Worm (Caenorhabditis elegans) whole organism, late embryonic: ENCODE results near the gene F26D11.2.

Source experiments
- C08G9.2 ChIP-seq: sonication (generic microtip); optimal IDR thresholded peaks from 2 replicates; lab custom pipeline; 2016; ENCODE audit warnings: mild to moderate bottlenecking, missing genetic modification characterization, moderate library complexity, missing compliant biosample characterization
- F13H6.1 ChIP-seq: sonication (generic microtip); optimal IDR thresholded peaks from 2 replicates; lab custom pipeline; 2016; ENCODE audit warnings: missing genetic modification characterization, missing compliant biosample characterization
- T23F11.4 ChIP-seq: fragments of 200-800 bp; sonication (Bioruptor generic); optimal IDR thresholded peaks from 2 replicates; lab custom pipeline; 2018; ENCODE audit warnings: mild to moderate bottlenecking, missing genetic modification characterization, missing compliant biosample characterization
- ahr-1 ChIP-seq: sonication (generic microtip); optimal IDR thresholded peaks from 2 replicates; lab custom pipeline; 2016; ENCODE audit warnings: missing genetic modification characterization, missing compliant biosample characterization
- ceh-14 ChIP-seq: sonication (generic microtip); optimal IDR thresholded peaks from 2 replicates; lab custom pipeline; 2016; ENCODE audit warnings: missing genotype, missing genetic modification characterization, missing compliant biosample characterization
- ceh-18 ChIP-seq: sonication (generic microtip); optimal IDR thresholded peaks from 2 replicates; lab custom pipeline; 2016; ENCODE audit warnings: missing genetic modification characterization, missing compliant biosample characterization
- ceh-2 ChIP-seq: sonication (generic microtip); optimal IDR thresholded peaks from 2 replicates; lab custom pipeline; 2016; ENCODE audit warnings: missing genotype, missing genetic modification characterization, missing compliant biosample characterization
- ceh-24 ChIP-seq: sonication (generic microtip); optimal IDR thresholded peaks from 2 replicates; lab custom pipeline; 2016; ENCODE audit warnings: mild to moderate bottlenecking, missing genetic modification characterization, missing compliant biosample characterization
- ceh-45 ChIP-seq: fragments of 200-800 bp; sonication (Bioruptor generic); IDR thresholded peaks from 2 replicates; pipeline ENCODE4 v1.3.6; 2022; ENCODE audit warnings: missing genetic modification reagents, missing genetic modification characterization, missing compliant biosample characterization
- ceh-48 ChIP-seq: sonication (generic microtip); optimal IDR thresholded peaks from 2 replicates; lab custom pipeline; 2016; ENCODE audit warnings: missing genetic modification characterization, inconsistent platforms, missing compliant biosample characterization
- che-1 ChIP-seq: sonication (generic microtip); optimal IDR thresholded peaks from 2 replicates; lab custom pipeline; 2016; ENCODE audit warnings: mild to moderate bottlenecking, missing genetic modification characterization, missing compliant biosample characterization
- dmd-4 ChIP-seq: sonication (generic microtip); optimal IDR thresholded peaks from 2 replicates; lab custom pipeline; 2016; ENCODE audit warnings: borderline replicate concordance, missing genetic modification characterization, missing compliant biosample characterization
- dve-1 ChIP-seq: sonication (generic microtip); optimal IDR thresholded peaks from 2 replicates; lab custom pipeline; 2017; ENCODE audit warnings: antibody characterized with exemption, mild to moderate bottlenecking, missing genetic modification characterization, missing compliant biosample characterization
- elt-2 ChIP-seq: sonication (generic microtip); optimal IDR thresholded peaks from 2 replicates; lab custom pipeline; 2016; ENCODE audit warnings: missing genetic modification reagents, missing genetic modification characterization, missing compliant biosample characterization
- elt-4 ChIP-seq: sonication (generic microtip); optimal IDR thresholded peaks from 2 replicates; lab custom pipeline; 2016; ENCODE audit warnings: missing genetic modification characterization, missing compliant biosample characterization
- eyg-1 ChIP-seq: sonication (generic microtip); optimal IDR thresholded peaks from 2 replicates; lab custom pipeline; 2016; ENCODE audit warnings: missing genotype, missing genetic modification characterization, missing compliant biosample characterization
- fkh-10 ChIP-seq: fragments of 150-350 bp; optimal IDR thresholded peaks from 2 replicates; lab custom pipeline; 2014; ENCODE audit warnings: missing biosample characterization, missing genetic modification reagents, missing genetic modification characterization
- hlh-15 ChIP-seq: sonication (generic microtip); optimal IDR thresholded peaks from 2 replicates; lab custom pipeline; 2016; ENCODE audit warnings: missing genetic modification characterization, missing compliant biosample characterization
- hlh-30 ChIP-seq: sonication (generic microtip); optimal IDR thresholded peaks from 2 replicates; lab custom pipeline; 2017; ENCODE audit warnings: antibody characterized with exemption, missing genetic modification characterization, missing compliant biosample characterization; ENCODE audit not compliant: insufficient read depth
- hlh-6 ChIP-seq: sonication (generic microtip); optimal IDR thresholded peaks from 2 replicates; lab custom pipeline; 2016; ENCODE audit warnings: missing genotype, missing genetic modification characterization, missing compliant biosample characterization
- hlh-8 ChIP-seq: sonication (generic microtip); optimal IDR thresholded peaks from 2 replicates; lab custom pipeline; 2016; ENCODE audit warnings: missing genotype, missing genetic modification characterization, missing compliant biosample characterization
- lin-11 ChIP-seq: fragments of 200-800 bp; sonication (Bioruptor generic); optimal IDR thresholded peaks from 2 replicates; lab custom pipeline; 2018; ENCODE audit warnings: mild to moderate bottlenecking, missing genetic modification characterization, missing compliant biosample characterization
- mec-3 ChIP-seq: sonication (generic microtip); optimal IDR thresholded peaks from 2 replicates; lab custom pipeline; 2016; ENCODE audit warnings: borderline replicate concordance, missing genetic modification characterization, missing compliant biosample characterization
- nfya-1 ChIP-seq: sonication (generic microtip); optimal IDR thresholded peaks from 2 replicates; lab custom pipeline; 2017; ENCODE audit warnings: missing genetic modification characterization, mild to moderate bottlenecking, missing compliant biosample characterization, antibody characterized with exemption, moderate library complexity
- npax-4 ChIP-seq: sonication (generic microtip); optimal IDR thresholded peaks from 2 replicates; lab custom pipeline; 2016; ENCODE audit warnings: missing genetic modification characterization, missing compliant biosample characterization
- pag-3 ChIP-seq: sonication (generic microtip); optimal IDR thresholded peaks from 2 replicates; lab custom pipeline; 2016; ENCODE audit warnings: missing compliant biosample characterization, missing genetic modification characterization, borderline replicate concordance
- pros-1 ChIP-seq: fragments of 150-350 bp; optimal IDR thresholded peaks from 2 replicates; lab custom pipeline; 2014; ENCODE audit warnings: missing biosample characterization, missing genetic modification reagents, missing genetic modification characterization
- rnt-1 ChIP-seq: sonication (generic microtip); optimal IDR thresholded peaks from 2 replicates; lab custom pipeline; 2016; ENCODE audit warnings: missing genetic modification characterization, missing compliant biosample characterization
- sdc-2 ChIP-seq: sonication (generic microtip); optimal IDR thresholded peaks from 2 replicates; lab custom pipeline; 2016; ENCODE audit warnings: missing genotype, missing genetic modification characterization, missing compliant biosample characterization
- sox-4 ChIP-seq: sonication (generic microtip); optimal IDR thresholded peaks from 2 replicates; lab custom pipeline; 2017; ENCODE audit warnings: mild to moderate bottlenecking, missing genetic modification characterization, inconsistent platforms, missing compliant biosample characterization
- syd-9 ChIP-seq: sonication (generic microtip); optimal IDR thresholded peaks from 2 replicates; lab custom pipeline; 2016; ENCODE audit warnings: mild to moderate bottlenecking, missing genetic modification characterization, moderate library complexity, missing compliant biosample characterization
- ttx-3 ChIP-seq: sonication (generic microtip); optimal IDR thresholded peaks from 2 replicates; lab custom pipeline; 2016; ENCODE audit warnings: missing genetic modification reagents, missing genetic modification characterization, missing compliant biosample characterization
- unc-3 ChIP-seq, 2 experiments: fragments of 200-800 bp in 1 of 2; sonication (Bioruptor generic) in 1 of 2; sonication (generic microtip) in 1 of 2; conservative IDR thresholded peaks in 1 of 2; optimal IDR thresholded peaks in 1 of 2; 2 replicates each; pipeline versions ENCODE4 v1.3.6 to Lab custom; 2016 to 2022; ENCODE audit warnings: missing compliant biosample characterization in 2 of 2, missing genetic modification characterization in 2 of 2, missing genetic modification reagents in 1 of 2
- unc-55 ChIP-seq: sonication (generic microtip); optimal IDR thresholded peaks from 2 replicates; lab custom pipeline; 2017; ENCODE audit warnings: missing biosample characterization, missing genetic modification reagents, missing genetic modification characterization
- zip-5 ChIP-seq: sonication (generic microtip); optimal IDR thresholded peaks from 2 replicates; lab custom pipeline; 2016; ENCODE audit warnings: missing genetic modification characterization, missing compliant biosample characterization

F26D11.2 gene

DNA sequence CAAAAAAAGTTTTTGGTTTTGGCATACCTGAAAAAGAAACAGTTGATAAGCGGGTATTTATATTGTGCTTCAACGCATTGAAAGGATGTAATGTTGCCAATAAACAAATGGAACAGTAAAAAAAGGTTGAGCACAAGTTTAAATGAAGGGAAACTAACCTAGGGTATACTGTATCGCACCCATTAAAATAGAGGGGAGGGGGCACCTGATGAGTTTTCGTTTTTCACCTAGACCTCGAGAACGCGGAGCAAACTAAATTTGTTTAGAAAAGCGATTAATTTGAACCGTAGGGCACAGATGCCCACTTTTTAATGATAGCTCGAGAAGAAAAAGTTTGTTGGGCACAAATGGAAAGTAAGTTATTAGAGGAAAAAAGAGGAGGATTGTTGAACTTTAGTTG is 26.1 kb upstream of the F26D11.2 start, which contains the start of gene ncx-10:
TSS of gene ncx-10 (minus strand) at position 101 of the 400 bp plus-strand sequence.
- TF ChIP-seq F13H6.1 (tag; lab: Kevin White, UChicago), result no peak
- no peak for TF ChIP-seq zip-5
- TF ChIP-seq mec-3 (tag; lab: Kevin White, UChicago), result no peak
- TF ChIP-seq dve-1 (tag; lab: Kevin White, UChicago), result no peak
- no peak for TF ChIP-seq elt-4 (tag; lab: Kevin White, UChicago)
- no peak for TF ChIP-seq hlh-6 (tag; lab: Kevin White, UChicago)
- no peak for TF ChIP-seq syd-9
- no peak for TF ChIP-seq hlh-15

DNA sequence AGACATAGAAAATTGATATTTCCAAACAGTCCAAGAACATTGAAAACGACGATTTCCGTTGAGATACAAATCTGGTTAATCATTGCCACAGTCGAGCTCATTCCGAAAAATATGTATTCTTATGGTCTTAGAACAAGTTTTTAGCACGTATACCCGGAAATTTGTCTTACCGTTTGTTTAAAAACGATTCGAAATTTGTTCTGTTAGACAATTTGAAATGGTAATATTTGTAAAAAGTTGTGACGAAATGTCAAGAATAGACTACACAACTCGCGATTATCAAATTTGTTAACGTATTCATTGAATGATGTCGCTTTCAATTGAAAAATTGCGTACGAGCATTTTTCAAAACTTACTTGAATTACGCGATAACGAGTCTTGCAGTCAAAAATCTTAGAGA is 21.9 kb upstream of the F26D11.2 start, which contains the start of gene srsx-3:
TSS of gene srsx-3 (minus strand) at position 101 of the 400 bp plus-strand sequence.
- TF ChIP-seq ceh-2 (tag; lab: Kevin White, UChicago) (no peak), sdc-2 (tag; lab: Kevin White, UChicago) (no peak), dmd-4 (tag; lab: Kevin White, UChicago) (no peak), syd-9 (no peak), ceh-45 (GFP tag; lab: Robert Waterston, UW) (no peak), unc-55 (GFP tag; lab: Kevin White, UChicago) (no peak), lin-11 (tag; lab: Kevin White, UChicago) (no peak)

DNA sequence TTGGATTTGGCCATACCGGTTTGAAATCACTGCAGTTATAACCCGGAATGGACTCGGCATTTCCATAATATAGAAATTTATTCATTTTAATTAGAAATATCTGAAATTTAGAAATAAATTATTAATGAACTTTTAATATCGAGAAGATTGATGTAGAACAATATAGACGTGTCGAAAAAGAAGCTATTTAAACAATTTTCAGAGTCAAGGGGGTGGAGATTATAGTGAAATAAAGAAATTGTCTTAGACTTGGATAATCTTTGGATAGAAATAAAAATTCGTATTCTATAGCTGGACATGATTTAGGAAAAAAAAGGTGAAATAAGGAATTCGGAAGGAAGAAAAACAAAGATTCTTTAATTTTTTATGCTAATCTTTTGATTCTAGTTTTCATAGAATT is 18.8 kb upstream of the F26D11.2 start, which contains the start of gene srt-53:
TSS of gene srt-53 (minus strand) at position 101 of the 400 bp plus-strand sequence.
- TF ChIP-seq T23F11.4 (GFP tag; lab: Kevin White, UChicago) (no peak), ceh-2 (tag; lab: Kevin White, UChicago) (no peak), fkh-10 (GFP tag; lab: Kevin White, UChicago) (no peak), npax-4 (no peak), ttx-3 (tag; lab: Kevin White, UChicago) (no peak), C08G9.2 (no peak), ceh-18 (tag; lab: Kevin White, UChicago) (no peak), nfya-1 (tag; lab: Kevin White, UChicago) (no peak), pag-3 (tag; lab: Kevin White, UChicago) (no peak), elt-2 (tag; lab: Kevin White, UChicago) (no peak), hlh-6 (tag; lab: Kevin White, UChicago) (no peak), sox-4 (no peak), rnt-1 (tag; lab: Kevin White, UChicago) (no peak), pros-1 (tag; lab: Kevin White, UChicago) (no peak), syd-9 (no peak), hlh-30 (tag; lab: Kevin White, UChicago) (no peak), che-1 (tag; lab: Kevin White, UChicago) (no peak)
- TF ChIP-seq, all 69 proteins: peak for 0

DNA sequence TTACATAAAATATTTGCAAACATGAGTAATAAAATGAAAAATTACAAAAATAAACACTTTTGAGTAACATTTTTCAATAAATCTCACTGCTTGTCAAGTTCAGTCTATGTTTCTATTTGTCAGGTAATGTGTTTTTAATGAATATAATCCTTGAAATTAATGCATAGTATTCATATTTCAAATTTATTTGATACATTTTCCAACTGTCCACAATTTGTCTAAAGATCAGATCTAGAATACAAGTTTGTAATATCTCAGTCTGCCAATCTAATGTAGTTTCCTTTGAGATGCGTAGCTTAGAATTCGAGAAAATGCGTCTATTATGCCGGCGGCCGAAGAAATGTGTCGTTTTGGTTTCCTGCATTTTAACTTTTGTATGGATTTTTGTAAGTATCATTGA is 15.5 kb upstream of the F26D11.2 start, which contains the start of gene Y97E10B.1:
TSS of gene Y97E10B.1 (plus strand) at position 301 of the 400 bp plus-strand sequence.
- TF ChIP-seq ahr-1 (tag; lab: Kevin White, UChicago) (no peak), nfya-1 (tag; lab: Kevin White, UChicago) (no peak), hlh-30 (tag; lab: Kevin White, UChicago) (no peak), eyg-1 (tag; lab: Kevin White, UChicago) (no peak), ceh-24 (tag; lab: Kevin White, UChicago) (no peak)

DNA sequence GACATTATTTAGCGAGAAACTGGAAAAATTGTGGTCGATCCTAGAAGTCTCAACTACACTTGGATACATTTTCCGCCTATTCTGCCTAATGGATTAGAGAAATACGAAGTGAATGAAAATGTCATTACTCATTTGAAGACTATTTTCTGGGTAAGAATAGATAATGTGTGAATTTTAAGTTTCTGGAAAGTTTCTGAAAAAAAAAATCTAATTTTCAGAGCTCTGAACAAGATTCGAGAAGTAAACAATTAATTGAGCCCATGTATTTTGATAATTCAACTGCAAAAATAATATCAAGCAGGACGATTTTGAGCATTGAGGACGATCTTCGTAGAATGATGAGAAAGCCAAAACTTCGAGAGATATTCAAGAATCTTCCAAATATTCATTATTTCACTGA is 12.8 kb upstream of the F26D11.2 start:
- no peak for TF ChIP-seq hlh-8 (tag; lab: Kevin White, UChicago)
- no peak for TF ChIP-seq unc-3 (GFP tag; conservative IDR thresholded peaks at IDR 0.05; lab: Robert Waterston, UW)
- no peak for TF ChIP-seq unc-3 (tag; optimal IDR thresholded peaks at IDR 0.05; lab: Kevin White, UChicago)
- no peak for TF ChIP-seq ceh-48
- no peak for TF ChIP-seq che-1 (tag; lab: Kevin White, UChicago)
- no peak for TF ChIP-seq ceh-14 (tag; lab: Kevin White, UChicago)
- TF ChIP-seq, all 69 proteins: peak for 0
